Fruit fly (Drosophila melanogaster) whole organism: ENCODE measurements around the gene CG6059.

ENCODE experiments used
- CG8478 ChIP-seq: fragments of >200 bp; optimal IDR thresholded peaks from 2 replicates; lab custom pipeline; 2018; ENCODE audit warnings: inconsistent platforms
- usp ChIP-seq: fragments of >200 bp; optimal IDR thresholded peaks from 2 replicates; lab custom pipeline; 2017; ENCODE audit warnings: missing biosample characterization, missing genetic modification characterization, mixed read lengths

dm6 chr3R:27137914-27138323 is 13.4 kb upstream of the CG6059 start:
- no peak for TF ChIP-seq usp (GFP tag; lab: Kevin White, UChicago)
- no peak for TF ChIP-seq CG8478 (lab: Kevin White, UChicago)
